Worm (Caenorhabditis elegans) whole organism, midembryonic: ENCODE measurements around the gene dsh-1.

Experiments used
- T22C8.4 ChIP-seq: fragments of 200-800 bp; sonication (Bioruptor generic); IDR thresholded peaks from 2 replicates; pipeline ENCODE4 v1.3.6; 2022; ENCODE audit warnings: missing genetic modification characterization, missing compliant biosample characterization
- cog-1 ChIP-seq: sonication (generic microtip); optimal IDR thresholded peaks from 2 replicates; lab custom pipeline; 2016; ENCODE audit warnings: missing genetic modification characterization, missing compliant biosample characterization
- flt-1 ChIP-seq: fragments of 200-800 bp; sonication (Bioruptor generic); IDR thresholded peaks from 2 replicates; pipeline ENCODE4 v1.3.6; 2022; ENCODE audit warnings: missing genetic modification characterization, missing compliant biosample characterization
- klf-2 ChIP-seq: fragments of 200-800 bp; sonication (Bioruptor generic); conservative IDR thresholded peaks from 2 replicates; pipeline ENCODE4 v1.3.6; 2022; ENCODE audit warnings: missing genetic modification reagents, missing genetic modification characterization, missing compliant biosample characterization
- med-1 ChIP-seq: sonication (generic microtip); optimal IDR thresholded peaks from 2 replicates; lab custom pipeline; 2017; ENCODE audit warnings: missing genetic modification characterization, mild to moderate bottlenecking, missing compliant biosample characterization, antibody characterized with exemption, missing genetic modification reagents; ENCODE audit not compliant: insufficient read depth
- ref-1 ChIP-seq: fragments of 200-800 bp; sonication (Bioruptor generic); conservative IDR thresholded peaks from 2 replicates; pipeline ENCODE4 v1.3.6; 2022; ENCODE audit warnings: missing genetic modification reagents, missing genetic modification characterization, missing compliant biosample characterization
- tab-1 ChIP-seq: fragments of 200-800 bp; sonication (Bioruptor generic); IDR thresholded peaks from 2 replicates; pipeline ENCODE4 v1.3.6; 2022; ENCODE audit warnings: missing genetic modification characterization, missing compliant biosample characterization
- ztf-23 ChIP-seq: fragments of 200-800 bp; sonication (Bioruptor generic); IDR thresholded peaks from 2 replicates; pipeline ENCODE4 v1.3.6; 2022; ENCODE audit warnings: missing genetic modification reagents, missing genetic modification characterization, missing compliant biosample characterization
- ztf-29 ChIP-seq: fragments of 200-800 bp; sonication (Bioruptor generic); IDR thresholded peaks from 2 replicates; pipeline ENCODE4 v1.3.6; 2022; ENCODE audit warnings: missing genetic modification reagents, missing genetic modification characterization, missing compliant biosample characterization

The dsh-1 gene

ce11 chrII:5225284-5225683, at the start of gene dsh-1:
Gene dsh-1, minus strand, starts transcription at chrII:5225384.
- TF ChIP-seq cog-1 (tag; lab: Kevin White, UChicago) = no peak
- TF ChIP-seq T22C8.4 = no peak
- TF ChIP-seq flt-1 (GFP tag; lab: Robert Waterston, UW) = no peak
- TF ChIP-seq klf-2 (GFP tag; lab: Robert Waterston, UW) = no peak
- no peak for TF ChIP-seq tab-1
- no peak for TF ChIP-seq ztf-23
- TF ChIP-seq ref-1 = no peak
- no peak for TF ChIP-seq ztf-29 (GFP tag; lab: Robert Waterston, UW)
- TF ChIP-seq med-1 (GFP tag; lab: Kevin White, UChicago) = no peak

- TF ChIP-seq T22C8.4 (no peak), ref-1 (no peak), klf-2 (GFP tag; lab: Robert Waterston, UW) (no peak), ztf-23 (no peak), med-1 (GFP tag; lab: Kevin White, UChicago) (no peak), flt-1 (GFP tag; lab: Robert Waterston, UW) (no peak), ztf-29 (GFP tag; lab: Robert Waterston, UW) (no peak), tab-1 (no peak), cog-1 (tag; lab: Kevin White, UChicago) (no peak)
Measured at ce11 chrII:5271729-5272322, 46.6 kb upstream of the dsh-1 start, which contains the start of gene drn-1. Gene drn-1, minus strand, starts transcription at chrII:5271845.

- TF ChIP-seq T22C8.4 (no peak), cog-1 (tag; lab: Kevin White, UChicago) (no peak), ref-1 (no peak), tab-1 (no peak), klf-2 (GFP tag; lab: Robert Waterston, UW) (no peak), ztf-29 (GFP tag; lab: Robert Waterston, UW) (no peak), med-1 (GFP tag; lab: Kevin White, UChicago) (no peak), flt-1 (GFP tag; lab: Robert Waterston, UW) (no peak), ztf-23 (no peak)
Measured at ce11 chrII:5268977-5269376, 43.8 kb upstream of the dsh-1 start.

- TF ChIP-seq flt-1 (GFP tag; lab: Robert Waterston, UW) (no peak), klf-2 (GFP tag; lab: Robert Waterston, UW) (no peak), T22C8.4 (no peak), cog-1 (tag; lab: Kevin White, UChicago) (no peak), ztf-29 (GFP tag; lab: Robert Waterston, UW) (no peak), ref-1 (no peak), tab-1 (no peak), med-1 (GFP tag; lab: Kevin White, UChicago) (no peak), ztf-23 (no peak)
Measured at ce11 chrII:5264650-5265049, 39.5 kb upstream of the dsh-1 start.

- TF ChIP-seq T22C8.4 (no peak), med-1 (GFP tag; lab: Kevin White, UChicago) (no peak), ztf-29 (GFP tag; lab: Robert Waterston, UW) (no peak), klf-2 (GFP tag; lab: Robert Waterston, UW) (no peak), cog-1 (tag; lab: Kevin White, UChicago) (no peak), ref-1 (no peak), tab-1 (no peak), flt-1 (GFP tag; lab: Robert Waterston, UW) (no peak), ztf-23 (no peak)
Measured at ce11 chrII:5255435-5255834, 30.3 kb upstream of the dsh-1 start, which contains the start of gene frpr-4. Gene frpr-4, minus strand, starts transcription at chrII:5255535.

ce11 chrII:5246791-5247361, 21.7 kb upstream of the dsh-1 start, which contains the start of gene ptr-6:
Gene ptr-6, minus strand, starts transcription at chrII:5246837.
- TF ChIP-seq ztf-29 (GFP tag; lab: Robert Waterston, UW) (no peak), tab-1 (no peak), ztf-23 (no peak), med-1 (GFP tag; lab: Kevin White, UChicago) (no peak), cog-1 (tag; lab: Kevin White, UChicago) (no peak), flt-1 (GFP tag; lab: Robert Waterston, UW) (no peak), T22C8.4 (no peak), ref-1 (no peak), klf-2 (GFP tag; lab: Robert Waterston, UW) (no peak)

ce11 chrII:5241560-5241959, 16.4 kb upstream of the dsh-1 start, which contains the start of gene T16D1.1:
Gene T16D1.1, minus strand, starts transcription at chrII:5241660.
- TF ChIP-seq med-1 (GFP tag; lab: Kevin White, UChicago) = no peak
- TF ChIP-seq ref-1 = no peak
- no peak for TF ChIP-seq flt-1 (GFP tag; lab: Robert Waterston, UW)
- no peak for TF ChIP-seq T22C8.4
- TF ChIP-seq klf-2 (GFP tag; lab: Robert Waterston, UW) = no peak
- TF ChIP-seq tab-1 = no peak
- TF ChIP-seq ztf-23 = no peak
- TF ChIP-seq cog-1 (tag; lab: Kevin White, UChicago) = no peak
- TF ChIP-seq ztf-29 (GFP tag; lab: Robert Waterston, UW) = no peak

- TF ChIP-seq med-1 (GFP tag; lab: Kevin White, UChicago) (no peak), flt-1 (GFP tag; lab: Robert Waterston, UW) (no peak), T22C8.4 (no peak), ztf-29 (GFP tag; lab: Robert Waterston, UW) (no peak), cog-1 (tag; lab: Kevin White, UChicago) (no peak), ref-1 (no peak), tab-1 (no peak), klf-2 (GFP tag; lab: Robert Waterston, UW) (no peak), ztf-23 (no peak)
Measured at ce11 chrII:5238366-5238765, 13.2 kb upstream of the dsh-1 start, which contains the start of gene pho-4. Gene pho-4, minus strand, starts transcription at chrII:5238466.

ce11 chrII:5237699-5238098, 12.5 kb upstream of the dsh-1 start:
- TF ChIP-seq flt-1 (GFP tag; lab: Robert Waterston, UW) = peak; percentile 72
- TF ChIP-seq cog-1 (tag; lab: Kevin White, UChicago) = no peak
- TF ChIP-seq ztf-23 = peak; percentile 56; the same call in 1 of the 2 replicates
- no peak for TF ChIP-seq med-1 (GFP tag; lab: Kevin White, UChicago)
- peak; percentile 62; the same call in 1 of the 2 replicates for TF ChIP-seq ztf-29 (GFP tag; lab: Robert Waterston, UW)
- 0 out of 2 replicates have a peak, but pooled peaks have one; percentile 15 for TF ChIP-seq ref-1
- no peak for TF ChIP-seq T22C8.4
- no peak for TF ChIP-seq klf-2 (GFP tag; lab: Robert Waterston, UW)
- no peak for TF ChIP-seq tab-1
